Worm (Caenorhabditis elegans): ENCODE data around the gene pals-19.

pals-19 gene

DNA sequence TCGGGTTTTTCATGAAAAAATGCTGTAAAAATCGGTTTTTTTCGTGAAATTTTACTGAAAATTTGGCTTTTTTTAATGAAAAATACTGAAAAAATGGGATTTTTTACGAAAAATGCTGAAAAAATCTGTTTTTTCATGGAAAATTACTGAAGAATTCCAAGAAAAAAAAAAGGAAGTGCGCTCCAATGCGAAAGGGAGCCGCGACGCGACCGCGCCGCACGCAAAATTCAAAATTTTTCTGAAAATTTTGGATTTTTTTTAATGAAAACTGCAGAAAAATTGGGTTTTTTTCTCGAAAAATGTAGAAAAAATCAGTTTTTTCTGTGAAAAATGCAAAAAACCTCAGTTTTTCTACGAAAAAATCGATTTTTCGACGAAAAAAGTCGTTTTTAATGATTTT lies 14.8 kb downstream of the pals-19 start:
- no peak for TF ChIP-seq ahr-1 (tag; optimal IDR thresholded peaks at IDR 0.05)
- no peak for TF ChIP-seq hlh-30 (tag; optimal IDR thresholded peaks at IDR 0.05; ENCODE audit: insufficient read depth)
- TF ChIP-seq hlh-6 (tag; optimal IDR thresholded peaks at IDR 0.05) = no peak
- TF ChIP-seq hlh-13 (GFP tag; optimal IDR thresholded peaks at IDR 0.05) = no peak
- TF ChIP-seq npax-4 (tag; optimal IDR thresholded peaks at IDR 0.05) = no peak
- no peak for TF ChIP-seq fkh-10 (GFP tag; optimal IDR thresholded peaks at IDR 0.05)
- TF ChIP-seq pax-1 (tag; optimal IDR thresholded peaks at IDR 0.05) = no peak
- TF ChIP-seq elt-4 (tag; optimal IDR thresholded peaks at IDR 0.05) = no peak
- no peak for TF ChIP-seq rnt-1 (tag; optimal IDR thresholded peaks at IDR 0.05)
- no peak for TF ChIP-seq ztf-16 (tag; optimal IDR thresholded peaks at IDR 0.05)
- TF ChIP-seq tbx-2 (tag; optimal IDR thresholded peaks at IDR 0.05) = no peak
- TF ChIP-seq ceh-48 (tag; optimal IDR thresholded peaks at IDR 0.05) = no peak
- no peak for TF ChIP-seq ama-1 (optimal IDR thresholded peaks at IDR 0.05)
- no peak for TF ChIP-seq nfya-1 (tag; optimal IDR thresholded peaks at IDR 0.05)
- no peak for TF ChIP-seq hlh-8 (tag; optimal IDR thresholded peaks at IDR 0.05)
- TF ChIP-seq dve-1 (tag; optimal IDR thresholded peaks at IDR 0.05) = no peak
- no peak for TF ChIP-seq ceh-31 (tag; optimal IDR thresholded peaks at IDR 0.05)
- TF ChIP-seq dmd-4 (tag; optimal IDR thresholded peaks at IDR 0.05; ENCODE audit: borderline replicate concordance) = no peak
- no peak for TF ChIP-seq nhr-11 (tag; optimal IDR thresholded peaks at IDR 0.05)
- no peak for TF ChIP-seq sox-2 (GFP tag; IDR thresholded peaks at IDR 0.05)

ce11 chrIII:1417090-1417489 lies 15.3 kb downstream of the pals-19 start, which contains the start of gene elc-1:
Gene elc-1 (minus strand): TSS chrIII:1417190.
- no peak for TF ChIP-seq lin-11 (tag; optimal IDR thresholded peaks at IDR 0.05)
- TF ChIP-seq pat-9 (tag; optimal IDR thresholded peaks at IDR 0.05) = no peak
- TF ChIP-seq hlh-30 (tag; optimal IDR thresholded peaks at IDR 0.05; ENCODE audit: insufficient read depth) = no peak
- no peak for TF ChIP-seq unc-3 (GFP tag; conservative IDR thresholded peaks at IDR 0.05)
- TF ChIP-seq unc-3 (tag; optimal IDR thresholded peaks at IDR 0.05) = no peak
- TF ChIP-seq madf-2 (tag; optimal IDR thresholded peaks at IDR 0.05) = no peak
- no peak for TF ChIP-seq ceh-30 (tag; optimal IDR thresholded peaks at IDR 0.05)
- TF ChIP-seq pros-1 (tag; optimal IDR thresholded peaks at IDR 0.05) = no peak

DNA sequence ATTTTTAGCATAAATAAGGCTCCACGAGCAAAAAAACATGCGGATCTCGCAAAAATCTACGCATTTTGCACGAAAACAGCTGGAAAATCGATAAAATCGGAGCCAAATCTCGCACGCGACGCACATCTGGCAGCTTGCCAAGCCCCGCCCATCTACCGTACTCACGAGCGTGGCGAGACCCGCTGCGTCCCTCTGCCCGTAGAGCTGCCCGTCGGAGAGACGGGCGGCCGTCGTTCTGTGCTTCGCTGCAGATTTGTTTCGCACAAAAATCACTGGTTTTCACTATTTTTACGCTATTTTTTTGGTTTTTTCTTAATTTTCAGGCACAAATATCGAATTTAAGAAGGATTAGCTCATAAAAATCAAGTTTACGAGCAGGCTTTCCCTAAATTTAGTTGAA lies 17.0 kb downstream of the pals-19 start:
- TF ChIP-seq ttx-3 (tag; optimal IDR thresholded peaks at IDR 0.05) = no peak
- no peak for TF ChIP-seq ahr-1 (tag; optimal IDR thresholded peaks at IDR 0.05)
- TF ChIP-seq tbx-2 (tag; optimal IDR thresholded peaks at IDR 0.05) = peak; percentile 55
- no peak for TF ChIP-seq hlh-15 (tag; optimal IDR thresholded peaks at IDR 0.05)
- peak; percentile 28 for TF ChIP-seq elt-2 (tag; optimal IDR thresholded peaks at IDR 0.05)
- TF ChIP-seq unc-86 (tag; optimal IDR thresholded peaks at IDR 0.05) = no peak
- no peak for TF ChIP-seq ceh-24 (tag; optimal IDR thresholded peaks at IDR 0.05)
- no peak for TF ChIP-seq ceh-30 (tag; optimal IDR thresholded peaks at IDR 0.05)
- no peak for TF ChIP-seq pha-4 (tag; optimal IDR thresholded peaks at IDR 0.05)
- no peak for TF ChIP-seq ztf-16 (tag; optimal IDR thresholded peaks at IDR 0.05)
- TF ChIP-seq hlh-30 (tag; optimal IDR thresholded peaks at IDR 0.05; ENCODE audit: insufficient read depth) = peak; percentile 59
- TF ChIP-seq fax-1 (tag; optimal IDR thresholded peaks at IDR 0.05) = no peak
- TF ChIP-seq mec-3 (tag; optimal IDR thresholded peaks at IDR 0.05; ENCODE audit: borderline replicate concordance) = no peak
- TF ChIP-seq unc-3 (GFP tag; conservative IDR thresholded peaks at IDR 0.05) = no peak
- TF ChIP-seq unc-3 (tag; optimal IDR thresholded peaks at IDR 0.05) = no peak
- TF ChIP-seq ceh-19 (GFP tag; optimal IDR thresholded peaks at IDR 0.05) = no peak
- no peak for TF ChIP-seq pros-1 (tag; optimal IDR thresholded peaks at IDR 0.05)
- TF ChIP-seq rnt-1 (tag; optimal IDR thresholded peaks at IDR 0.05) = no peak
- TF ChIP-seq ceh-31 (tag; optimal IDR thresholded peaks at IDR 0.05) = peak; percentile 30
- TF ChIP-seq nfya-1 (tag; optimal IDR thresholded peaks at IDR 0.05) = peak; percentile 96
- no peak for TF ChIP-seq ref-2 (tag; optimal IDR thresholded peaks at IDR 0.05)
- TF ChIP-seq fkh-10 (GFP tag; optimal IDR thresholded peaks at IDR 0.05) = no peak
- TF ChIP-seq pat-9 (tag; optimal IDR thresholded peaks at IDR 0.05) = no peak
- no peak for TF ChIP-seq sdc-2 (tag; optimal IDR thresholded peaks at IDR 0.05)
- TF ChIP-seq syd-9 (tag; optimal IDR thresholded peaks at IDR 0.05) = peak; percentile 18
- TF ChIP-seq Y22D7AL.16 (tag; optimal IDR thresholded peaks at IDR 0.05) = no peak
- no peak for TF ChIP-seq lim-6 (tag; optimal IDR thresholded peaks at IDR 0.05)
- TF ChIP-seq dmd-4 (tag; optimal IDR thresholded peaks at IDR 0.05; ENCODE audit: borderline replicate concordance) = no peak
- no peak for TF ChIP-seq nhr-11 (tag; optimal IDR thresholded peaks at IDR 0.05)
- TF ChIP-seq ceh-18 (tag; optimal IDR thresholded peaks at IDR 0.05) = peak; percentile 77
- no peak for TF ChIP-seq hlh-8 (tag; optimal IDR thresholded peaks at IDR 0.05)
- no peak for TF ChIP-seq T23F11.4 (GFP tag; optimal IDR thresholded peaks at IDR 0.05)
- no peak for TF ChIP-seq C38D4.7 (GFP tag; optimal IDR thresholded peaks at IDR 0.05)
- peak; percentile 7 for TF ChIP-seq unc-55 (GFP tag; optimal IDR thresholded peaks at IDR 0.05)
- no peak for TF ChIP-seq ceh-2 (tag; optimal IDR thresholded peaks at IDR 0.05)
- TF ChIP-seq lin-11 (tag; optimal IDR thresholded peaks at IDR 0.05) = no peak
- TF ChIP-seq elt-4 (tag; optimal IDR thresholded peaks at IDR 0.05) = no peak
- no peak for TF ChIP-seq pqm-1 (tag; optimal IDR thresholded peaks at IDR 0.05)
- no peak for TF ChIP-seq odd-2 (tag; optimal IDR thresholded peaks at IDR 0.05)
